Fruit fly (Drosophila melanogaster) whole organism, adult: ENCODE data around the gene CG13097.

Experiments used
- CG11617 ChIP-seq: fragments of 200-800 bp; sonication (Bioruptor generic); optimal IDR thresholded peaks from 2 replicates; lab custom pipeline; 2017; ENCODE audit warnings: mild to moderate bottlenecking, missing biosample characterization, missing genetic modification reagents, missing genetic modification characterization
- CG12768 ChIP-seq: fragments of 200-800 bp; sonication (Bioruptor generic); optimal IDR thresholded peaks from 2 replicates; lab custom pipeline; 2017; ENCODE audit warnings: missing biosample characterization, missing genetic modification characterization, mild to moderate bottlenecking, moderate library complexity, missing genetic modification reagents

- no peak for TF ChIP-seq CG12768
- no peak for TF ChIP-seq CG11617 (GFP tag; lab: Kevin White, UChicago)
Measured at dm6 chr2L:8543731-8544359, 29.2 kb upstream of the CG13097 start.
